Worm (Caenorhabditis elegans): Measurements from ENCODE around the gene ZK795.3.

ZK795.3 gene

ce11 chrIV:12605401-12605800, 46.2 kb downstream of the ZK795.3 start, which contains the start of gene Y55D9A.2:
Gene Y55D9A.2 (minus strand): TSS chrIV:12605431.
- TF ChIP-seq C16A3.4 (tag; optimal IDR thresholded peaks at IDR 0.05) (no peak), vab-15 (tag; optimal IDR thresholded peaks at IDR 0.05) (peak; percentile 53), dpl-1 (GFP tag; optimal IDR thresholded peaks at IDR 0.05) (peak; percentile 19 to 62 (median 27)), tlp-1 (tag; optimal IDR thresholded peaks at IDR 0.05) (no peak), sptf-1 (tag; optimal IDR thresholded peaks at IDR 0.05) (no peak), blmp-1 (tag; optimal IDR thresholded peaks at IDR 0.05) (no peak), lin-15B (tag; optimal IDR thresholded peaks at IDR 0.05) (peak; percentile 55), nhr-77 (tag; optimal IDR thresholded peaks at IDR 0.05) (peak; percentile 18), hlh-17 (GFP tag; optimal IDR thresholded peaks at IDR 0.05; ENCODE audit: borderline replicate concordance) (no peak), isw-1 (GFP tag; IDR thresholded peaks at IDR 0.05) (no peak), nhr-76 (tag; optimal IDR thresholded peaks at IDR 0.05) (no peak), ceh-8 (GFP tag; optimal IDR thresholded peaks at IDR 0.05) (no peak), ceh-90 (tag; optimal IDR thresholded peaks at IDR 0.05) (peak; percentile 2), sox-4 (tag; optimal IDR thresholded peaks at IDR 0.05) (no peak), egl-13 (tag; optimal IDR thresholded peaks at IDR 0.05) (no peak), hlh-4 (tag; optimal IDR thresholded peaks at IDR 0.05) (no peak), mdl-1 (tag; optimal IDR thresholded peaks at IDR 0.05) (no peak), fkh-10 (GFP tag; optimal IDR thresholded peaks at IDR 0.05) (no peak), nhr-47 (tag; optimal IDR thresholded peaks at IDR 0.05) (no peak), sup-37 (GFP tag; optimal IDR thresholded peaks at IDR 0.05) (no peak), nhr-90 (tag; optimal IDR thresholded peaks at IDR 0.05; ENCODE audit: poor library complexity) (peak; percentile 46), unc-86 (tag; optimal IDR thresholded peaks at IDR 0.05) (no peak), xbp-1 (tag; optimal IDR thresholded peaks at IDR 0.05) (peak; percentile 56), Y116A8C.19 (tag; optimal IDR thresholded peaks at IDR 0.05; ENCODE audit: borderline replicate concordance) (no peak), aly-2 (tag; optimal IDR thresholded peaks at IDR 0.05) (peak; percentile 75), tbx-2 (tag; optimal IDR thresholded peaks at IDR 0.05) (peak; percentile 45), mep-1 (tag; optimal IDR thresholded peaks at IDR 0.05) (peak; percentile 71), hpl-2 (GFP tag; optimal IDR thresholded peaks at IDR 0.05) (no peak), ceh-82 (tag; optimal IDR thresholded peaks at IDR 0.05) (peak in 1 of 3 experiments; percentile 23), C04F5.9 (tag; optimal IDR thresholded peaks at IDR 0.05) (no peak), nhr-12 (tag; optimal IDR thresholded peaks at IDR 0.05) (no peak), fkh-4 (tag; optimal IDR thresholded peaks at IDR 0.05; ENCODE audit: borderline replicate concordance) (no peak), pax-3 (tag; optimal IDR thresholded peaks at IDR 0.05) (no peak), pag-3 (tag; optimal IDR thresholded peaks at IDR 0.05; ENCODE audit: borderline replicate concordance, insufficient read depth) (no peak), efl-3 (GFP tag; optimal IDR thresholded peaks at IDR 0.05) (no peak), zip-4 (GFP tag; optimal IDR thresholded peaks at IDR 0.05) (no peak), nhr-11 (tag; optimal IDR thresholded peaks at IDR 0.05) (no peak), unc-130 (tag; optimal IDR thresholded peaks at IDR 0.05) (no peak), aha-1 (tag; optimal IDR thresholded peaks at IDR 0.05) (no peak), snu-23 (GFP tag; optimal IDR thresholded peaks at IDR 0.05) (peak; percentile 64), C34B4.2 (tag; optimal IDR thresholded peaks at IDR 0.05) (no peak), lin-35 (GFP tag; optimal IDR thresholded peaks at IDR 0.05) (peak; percentile 37 to 47), lir-3 (tag; optimal IDR thresholded peaks at IDR 0.05; ENCODE audit: poor library complexity) (no peak), rnt-1 (tag; optimal IDR thresholded peaks at IDR 0.05) (no peak), elt-3 (tag; optimal IDR thresholded peaks at IDR 0.05) (no peak), nhr-71 (tag; optimal IDR thresholded peaks at IDR 0.05) (peak; percentile 62), ceh-63 (GFP tag; optimal IDR thresholded peaks at IDR 0.05) (no peak), efl-1 (optimal IDR thresholded peaks at IDR 0.05) (peak; percentile 48 to 52), efl-1 (GFP tag; optimal IDR thresholded peaks at IDR 0.05 in 1 of 2) (peak; percentile 57 to 89), mef-2 (tag; optimal IDR thresholded peaks at IDR 0.05) (no peak), fos-1 (tag; optimal IDR thresholded peaks at IDR 0.05) (no peak), unc-98 (GFP tag; IDR thresholded peaks at IDR 0.05) (no peak), lin-14 (GFP tag; optimal IDR thresholded peaks at IDR 0.05) (peak; percentile 35)

Data from whole organism, L1 larva.